Fruit fly (Drosophila melanogaster) whole organism, embryonic: ENCODE results near the gene Tnks.

Experiments used
- Atf-2 ChIP-seq: fragments of 200-800 bp; sonication (Bioruptor generic); optimal IDR thresholded peaks from 2 replicates; lab custom pipeline; 2016; ENCODE audit warnings: missing biosample characterization, missing genetic modification characterization
- CG10147 ChIP-seq: fragments of 200-800 bp; sonication (Bioruptor generic); optimal IDR thresholded peaks from 2 replicates; lab custom pipeline; 2019; ENCODE audit warnings: missing biosample characterization, mild to moderate bottlenecking, missing genetic modification characterization, moderate library complexity
- CG10267 ChIP-seq: fragments of 200-800 bp; sonication (Bioruptor generic); optimal IDR thresholded peaks from 2 replicates; lab custom pipeline; 2018; ENCODE audit warnings: missing biosample characterization, mild to moderate bottlenecking, missing genetic modification characterization, moderate library complexity
- CG11247 ChIP-seq: fragments of 200-800 bp; sonication (Bioruptor generic); IDR thresholded peaks from 2 replicates; pipeline ENCODE4 v1.3.6; 2022; ENCODE audit warnings: missing biosample characterization, missing genetic modification characterization
- CG13775 ChIP-seq: fragments of 200-800 bp; sonication (Bioruptor generic); optimal IDR thresholded peaks from 3 replicates; lab custom pipeline; 2017; ENCODE audit warnings: missing biosample characterization, mild to moderate bottlenecking, missing genetic modification characterization
- CG15269 ChIP-seq: fragments of 200-800 bp; sonication (Bioruptor generic); optimal IDR thresholded peaks from 2 replicates; lab custom pipeline; 2018; ENCODE audit warnings: missing biosample characterization, mild to moderate bottlenecking, missing genetic modification characterization, moderate library complexity
- CG1602 ChIP-seq: fragments of 200-800 bp; sonication (Bioruptor generic); optimal IDR thresholded peaks from 3 replicates; lab custom pipeline; 2016; ENCODE audit warnings: missing biosample characterization, missing genetic modification characterization
- CG18011 ChIP-seq: fragments of 200-800 bp; sonication (Bioruptor generic); optimal IDR thresholded peaks from 2 replicates; lab custom pipeline; 2017; ENCODE audit warnings: missing biosample characterization, missing genetic modification characterization, mild to moderate bottlenecking, moderate library complexity, missing genotype
- CG2129 ChIP-seq: fragments of 200-800 bp; sonication (Bioruptor generic); IDR thresholded peaks from 2 replicates; pipeline ENCODE4 v1.3.6; 2022; ENCODE audit warnings: missing biosample characterization, missing genetic modification characterization; ENCODE audit not compliant: partially characterized antibody
- CG33213 ChIP-seq: fragments of 200-800 bp; sonication (Bioruptor generic); optimal IDR thresholded peaks from 3 replicates; lab custom pipeline; 2016; ENCODE audit warnings: missing biosample characterization, missing genetic modification characterization
- CG33557 ChIP-seq: fragments of 200-800 bp; sonication (Bioruptor generic); optimal IDR thresholded peaks from 2 replicates; lab custom pipeline; 2019; ENCODE audit warnings: missing biosample characterization, mild to moderate bottlenecking, missing genetic modification characterization, moderate library complexity
- CG4730 ChIP-seq: fragments of 200-800 bp; sonication (Bioruptor generic); IDR thresholded peaks from 2 replicates; pipeline ENCODE4 v1.3.6; 2022; ENCODE audit warnings: missing biosample characterization, missing genetic modification characterization
- CG5245 ChIP-seq: fragments of 200-800 bp; sonication (Bioruptor generic); optimal IDR thresholded peaks from 3 replicates; lab custom pipeline; 2016; ENCODE audit warnings: missing biosample characterization, missing genetic modification characterization
- CG6765 ChIP-seq: fragments of 200-800 bp; sonication (Bioruptor generic); optimal IDR thresholded peaks from 3 replicates; lab custom pipeline; 2017; ENCODE audit warnings: missing biosample characterization, mild to moderate bottlenecking, missing genetic modification characterization
- CG8089 ChIP-seq: fragments of 200-800 bp; sonication (Bioruptor generic); optimal IDR thresholded peaks from 3 replicates; lab custom pipeline; 2016; ENCODE audit warnings: missing biosample characterization, missing genetic modification characterization
- CG9817 ChIP-seq: fragments of 200-800 bp; sonication (Bioruptor generic); optimal IDR thresholded peaks from 2 replicates; lab custom pipeline; 2018; ENCODE audit warnings: missing biosample characterization, mild to moderate bottlenecking, missing genetic modification characterization, moderate library complexity
- ERR ChIP-seq: fragments of 200-800 bp; sonication (Bioruptor generic); optimal IDR thresholded peaks from 2 replicates; lab custom pipeline; 2016; ENCODE audit warnings: missing biosample characterization, missing genetic modification characterization
- Ets97D ChIP-seq: fragments of 200-800 bp; sonication (Bioruptor generic); optimal IDR thresholded peaks from 3 replicates; lab custom pipeline; 2016; ENCODE audit warnings: missing biosample characterization, missing genetic modification characterization
- H2.0 ChIP-seq: fragments of 200-800 bp; sonication (Bioruptor generic); IDR thresholded peaks from 2 replicates; pipeline ENCODE4 v1.3.6; 2022; ENCODE audit warnings: missing biosample characterization, missing genetic modification characterization
- Mad ChIP-seq: fragments of 200-800 bp; sonication (Bioruptor generic); optimal IDR thresholded peaks from 2 replicates; lab custom pipeline; 2016; ENCODE audit warnings: missing biosample characterization, missing genetic modification characterization
- Mrtf ChIP-seq: fragments of 200-800 bp; sonication (Bioruptor generic); IDR thresholded peaks from 3 replicates; pipeline ENCODE4 v1.3.6; 2022; ENCODE audit warnings: missing biosample characterization, missing genetic modification characterization
- Oaz ChIP-seq: fragments of 200-800 bp; sonication (Bioruptor generic); IDR thresholded peaks from 2 replicates; pipeline ENCODE4 v1.3.6; 2022; ENCODE audit warnings: missing biosample characterization, missing genetic modification characterization
- Ptx1 ChIP-seq: fragments of 200-800 bp; sonication (Bioruptor generic); IDR thresholded peaks from 2 replicates; pipeline ENCODE4 v1.3.6; 2022; ENCODE audit warnings: missing biosample characterization, missing genetic modification characterization
- Six4 ChIP-seq: fragments of 200-800 bp; sonication (Bioruptor generic); optimal IDR thresholded peaks from 2 replicates; lab custom pipeline; 2016; ENCODE audit warnings: missing biosample characterization, missing genetic modification characterization
- Sox102F ChIP-seq: fragments of 200-800 bp; sonication (Bioruptor generic); optimal IDR thresholded peaks from 2 replicates; lab custom pipeline; 2018; ENCODE audit warnings: missing biosample characterization, mild to moderate bottlenecking, missing genetic modification characterization, moderate library complexity
- Stat92E ChIP-seq, 3 experiments: fragments of >200 bp in 2 of 3; fragments of 200-800 bp in 1 of 3; sonication (Bioruptor generic) in 1 of 3; optimal IDR thresholded peaks; 2 replicates each; lab custom pipeline; 2017 to 2019; ENCODE audit warnings: missing biosample characterization in 3 of 3, missing genetic modification characterization in 3 of 3, mild to moderate bottlenecking in 1 of 3, moderate library complexity in 1 of 3
- Taf1 ChIP-seq: fragments of 200-800 bp; sonication (Bioruptor generic); IDR thresholded peaks from 2 replicates; pipeline ENCODE4 v1.3.6; 2022; ENCODE audit warnings: missing biosample characterization, missing genetic modification characterization
- Xbp1 ChIP-seq: fragments of 200-800 bp; sonication (Bioruptor generic); optimal IDR thresholded peaks from 3 replicates; lab custom pipeline; 2016; ENCODE audit warnings: missing biosample characterization, mild to moderate bottlenecking, missing genetic modification characterization
- abd-A ChIP-seq: fragments of 200-800 bp; sonication (Bioruptor generic); optimal IDR thresholded peaks from 3 replicates; lab custom pipeline; 2019; ENCODE audit warnings: missing biosample characterization, mild to moderate bottlenecking, missing genetic modification characterization, moderate library complexity
- bbx ChIP-seq: fragments of 200-800 bp; sonication (Bioruptor generic); IDR thresholded peaks from 2 replicates; pipeline ENCODE4 v1.3.6; 2022; ENCODE audit warnings: missing biosample characterization, missing genetic modification characterization; ENCODE audit not compliant: partially characterized antibody
- chn ChIP-seq: fragments of 200-800 bp; sonication (Bioruptor generic); optimal IDR thresholded peaks from 2 replicates; lab custom pipeline; 2016; ENCODE audit warnings: missing biosample characterization, missing genetic modification characterization
- cwo ChIP-seq: fragments of 200-800 bp; sonication (Bioruptor generic); optimal IDR thresholded peaks from 3 replicates; lab custom pipeline; 2017; ENCODE audit warnings: missing biosample characterization, missing genetic modification characterization, mild to moderate bottlenecking, moderate library complexity, missing genetic modification reagents
- da ChIP-seq: fragments of 200-800 bp; sonication (Bioruptor generic); optimal IDR thresholded peaks from 2 replicates; lab custom pipeline; 2016; ENCODE audit warnings: missing biosample characterization, missing genetic modification characterization
- dmrt11E ChIP-seq: fragments of 200-800 bp; sonication (Bioruptor generic); optimal IDR thresholded peaks from 3 replicates; lab custom pipeline; 2018; ENCODE audit warnings: missing biosample characterization, mild to moderate bottlenecking, missing genetic modification characterization, moderate library complexity
- dpn ChIP-seq, 2 experiments: fragments of 200-800 bp; sonication (Bioruptor generic); optimal IDR thresholded peaks; 3 replicates each; lab custom pipeline; 2016; ENCODE audit warnings: missing biosample characterization in 2 of 2, missing genetic modification characterization in 2 of 2
- ind ChIP-seq: fragments of 200-800 bp; sonication (Bioruptor generic); optimal IDR thresholded peaks from 3 replicates; lab custom pipeline; 2016; ENCODE audit warnings: missing biosample characterization, missing genetic modification characterization
- jumu ChIP-seq: fragments of 200-800 bp; sonication (Bioruptor generic); optimal IDR thresholded peaks from 3 replicates; lab custom pipeline; 2016; ENCODE audit warnings: missing biosample characterization, missing genetic modification characterization
- klu ChIP-seq: fragments of 200-800 bp; sonication (Bioruptor generic); IDR thresholded peaks from 2 replicates; pipeline ENCODE4 v1.3.6; 2022; ENCODE audit warnings: missing biosample characterization, missing genetic modification characterization
- lab ChIP-seq: fragments of 200-800 bp; sonication (Bioruptor generic); optimal IDR thresholded peaks from 3 replicates; lab custom pipeline; 2017; ENCODE audit warnings: missing biosample characterization, missing genetic modification characterization, mild to moderate bottlenecking, moderate library complexity, missing genetic modification reagents
- lmd ChIP-seq: fragments of 200-800 bp; sonication (Bioruptor generic); IDR thresholded peaks from 2 replicates; pipeline ENCODE4 v1.3.6; 2022; ENCODE audit warnings: missing biosample characterization, missing genetic modification characterization
- mam ChIP-seq: fragments of 200-800 bp; sonication (Bioruptor generic); optimal IDR thresholded peaks from 3 replicates; lab custom pipeline; 2016; ENCODE audit warnings: missing biosample characterization, missing genetic modification characterization
- pan ChIP-seq, 4 experiments: fragments of >200 bp in 3 of 4; fragments of 200-800 bp in 1 of 4; sonication (Bioruptor generic) in 1 of 4; optimal IDR thresholded peaks in 3 of 4; IDR thresholded peaks in 1 of 4; 2 replicates each; pipeline versions ENCODE4 v1.3.6 to Lab custom; 2017 to 2022; ENCODE audit warnings: missing biosample characterization in 2 of 4, missing genetic modification characterization in 2 of 4, mixed read lengths in 1 of 4
- pfk ChIP-seq: fragments of 200-800 bp; sonication (Bioruptor generic); optimal IDR thresholded peaks from 2 replicates; lab custom pipeline; 2018; ENCODE audit warnings: missing biosample characterization, mild to moderate bottlenecking, missing genetic modification characterization, moderate library complexity
- pum ChIP-seq: fragments of 200-800 bp; sonication (Bioruptor generic); optimal IDR thresholded peaks from 2 replicates; lab custom pipeline; 2016; ENCODE audit warnings: missing biosample characterization, missing genetic modification characterization
- row ChIP-seq: fragments of 200-800 bp; sonication (Bioruptor generic); IDR thresholded peaks from 3 replicates; pipeline ENCODE4 v1.3.6; 2022; ENCODE audit warnings: missing biosample characterization, missing genetic modification characterization
- sens ChIP-seq: fragments of 200-800 bp; sonication (Bioruptor generic); peaks from one replicate; lab custom pipeline; 2016; ENCODE audit warnings: missing biosample characterization, missing genetic modification characterization
- slbo ChIP-seq: fragments of 200-800 bp; sonication (Bioruptor generic); IDR thresholded peaks from 2 replicates; pipeline ENCODE4 v1.3.6; 2022; ENCODE audit warnings: missing biosample characterization, missing genetic modification characterization
- sqz ChIP-seq: fragments of 200-800 bp; sonication (Bioruptor generic); optimal IDR thresholded peaks from 3 replicates; lab custom pipeline; 2018; ENCODE audit warnings: missing biosample characterization, mild to moderate bottlenecking, missing genetic modification characterization
- tgo ChIP-seq: fragments of 200-800 bp; sonication (Bioruptor generic); IDR thresholded peaks from 3 replicates; pipeline ENCODE4 v1.3.6; 2022; ENCODE audit warnings: missing biosample characterization, missing genetic modification characterization
- wor ChIP-seq: fragments of 200-800 bp; sonication (Bioruptor generic); IDR thresholded peaks from 2 replicates; pipeline ENCODE4 v1.3.6; 2022; ENCODE audit warnings: missing biosample characterization, missing genetic modification characterization

Tnks gene

dm6 chr3R:25694167-25694689 is 33.1 kb upstream of the Tnks start (continued):
- TF ChIP-seq Sox102F (GFP tag; lab: Kevin White, UChicago) (peak; percentile 14), CG8089 (GFP tag; lab: Kevin White, UChicago) (no peak), Oaz (GFP tag; lab: Robert Waterston, UW) (no peak), CG9817 (no peak), lab (GFP tag; lab: Kevin White, UChicago) (peak; percentile 44), dmrt11E (tag; lab: Kevin White, UChicago) (no peak), CG2129 (GFP tag; lab: Robert Waterston, UW) (no peak), jumu (GFP tag; lab: Kevin White, UChicago) (no peak), CG15269 (tag; lab: Kevin White, UChicago) (peak; percentile 4), mam (GFP tag; lab: Kevin White, UChicago) (no peak), sqz (GFP tag; lab: Kevin White, UChicago) (no peak), Atf-2 (GFP tag; lab: Kevin White, UChicago) (no peak), chn (GFP tag; lab: Kevin White, UChicago) (no peak), pan (optimal IDR thresholded peaks at IDR 0.05; lab: Kevin White, UChicago) (no peak), pan (GFP tag; optimal IDR thresholded peaks at IDR 0.05 in 1 of 2, IDR thresholded peaks at IDR 0.05 in 1 of 2) (peak in 1 of 2 experiments; percentile 32), Taf1 (GFP tag; lab: Robert Waterston, UW) (no peak), CG33213 (GFP tag; lab: Kevin White, UChicago) (no peak), tgo (GFP tag; lab: Robert Waterston, UW) (no peak; the same call in 2 of the 3 replicates), abd-A (tag; lab: Kevin White, UChicago) (no peak), CG13775 (GFP tag; lab: Kevin White, UChicago) (no peak), cwo (GFP tag; lab: Kevin White, UChicago) (no peak), lmd (peak; percentile 48), Mrtf (no peak), pfk (GFP tag; lab: Kevin White, UChicago) (no peak), CG4730 (GFP tag; lab: Robert Waterston, UW) (0 out of 2 replicates have a peak, but pooled peaks have one; percentile 9), CG10147 (GFP tag; lab: Kevin White, UChicago) (no peak), bbx (GFP tag; lab: Robert Waterston, UW) (no peak), CG11247 (GFP tag; lab: Robert Waterston, UW) (no peak), klu (GFP tag; lab: Robert Waterston, UW) (no peak), CG18011 (GFP tag; lab: Kevin White, UChicago) (no peak), wor (GFP tag; lab: Robert Waterston, UW) (no peak), row (GFP tag; lab: Robert Waterston, UW) (peak; percentile 51; the same call in 2 of the 3 replicates), ind (GFP tag; lab: Kevin White, UChicago) (peak; percentile 9), dpn (GFP tag; optimal IDR thresholded peaks at IDR 0.05; lab: Kevin White, UChicago) (no peak), Six4 (GFP tag; lab: Kevin White, UChicago) (no peak), H2.0 (GFP tag; lab: Robert Waterston, UW) (no peak), CG1602 (no peak), sens (GFP tag; lab: Kevin White, UChicago) (peak; percentile 51), Ets97D (GFP tag; lab: Kevin White, UChicago) (no peak), ERR (no peak), Ptx1 (GFP tag; lab: Robert Waterston, UW) (peak; percentile 19; the same call in 1 of the 2 replicates), da (no peak), Xbp1 (GFP tag; lab: Kevin White, UChicago) (no peak), pum (GFP tag; lab: Kevin White, UChicago) (no peak), CG10267 (no peak), CG5245 (no peak), slbo (GFP tag; lab: Robert Waterston, UW) (peak; percentile 55), Stat92E (GFP tag; optimal IDR thresholded peaks at IDR 0.05; lab: Kevin White, UChicago) (no peak), Mad (no peak), CG6765 (GFP tag; lab: Kevin White, UChicago) (no peak), CG33557 (no peak)
